Worm (Caenorhabditis elegans) whole organism, early embryonic: Measurements from ENCODE around the gene cdr-1.
"Not testable (repeated sequence)": the region's sequence is repeated elsewhere in the genome, so short reads cannot be mapped to it uniquely, and the experiment has no call there.

ENCODE experiments used
- B0310.2 ChIP-seq: sonication (generic microtip); optimal IDR thresholded peaks from 2 replicates; lab custom pipeline; 2016; ENCODE audit warnings: mild to moderate bottlenecking, missing genetic modification characterization, missing compliant biosample characterization
- F13C5.2 ChIP-seq: sonication (generic microtip); optimal IDR thresholded peaks from 2 replicates; lab custom pipeline; 2017; ENCODE audit warnings: mild to moderate bottlenecking, missing genetic modification characterization, inconsistent platforms, missing compliant biosample characterization
- aly-1 ChIP-seq: sonication (generic microtip); optimal IDR thresholded peaks from 2 replicates; lab custom pipeline; 2016; ENCODE audit warnings: missing genetic modification characterization, missing compliant biosample characterization
- ama-1 ChIP-seq: fragments of 150-350 bp; optimal IDR thresholded peaks from 2 replicates; lab custom pipeline; 2014
- ceh-13 ChIP-seq: fragments of 200-800 bp; sonication (Bioruptor generic); optimal IDR thresholded peaks from 2 replicates; lab custom pipeline; 2018; ENCODE audit warnings: mild to moderate bottlenecking, missing genetic modification characterization, missing compliant biosample characterization
- ceh-36 ChIP-seq: sonication (generic microtip); optimal IDR thresholded peaks from 2 replicates; lab custom pipeline; 2016; ENCODE audit warnings: missing genetic modification characterization, inconsistent platforms, missing compliant biosample characterization
- ets-7 ChIP-seq: sonication (generic microtip); optimal IDR thresholded peaks from 2 replicates; lab custom pipeline; 2016; ENCODE audit warnings: missing genotype, missing genetic modification characterization, missing compliant biosample characterization
- flt-1 ChIP-seq: fragments of 200-800 bp; sonication (Bioruptor generic); IDR thresholded peaks from 2 replicates; pipeline ENCODE4 v1.3.6; 2022; ENCODE audit warnings: missing genetic modification characterization, missing compliant biosample characterization
- hmbx-1 ChIP-seq: sonication (generic microtip); optimal IDR thresholded peaks from 2 replicates; lab custom pipeline; 2016; ENCODE audit warnings: mild to moderate bottlenecking, missing genetic modification characterization, missing compliant biosample characterization
- hmg-4 ChIP-seq: fragments of 200-800 bp; sonication (Bioruptor generic); optimal IDR thresholded peaks from 2 replicates; lab custom pipeline; 2018; ENCODE audit warnings: mild to moderate bottlenecking, missing genetic modification characterization, missing compliant biosample characterization
- hnd-1 ChIP-seq: sonication (generic microtip); optimal IDR thresholded peaks from 2 replicates; lab custom pipeline; 2016; ENCODE audit warnings: missing genetic modification characterization, missing compliant biosample characterization
- pes-1 ChIP-seq: fragments of 200-800 bp; sonication (Bioruptor generic); IDR thresholded peaks from 2 replicates; pipeline ENCODE4 v1.3.6; 2022; ENCODE audit warnings: missing genetic modification reagents, missing genetic modification characterization, missing compliant biosample characterization
- scrt-1 ChIP-seq: fragments of 200-800 bp; sonication (Bioruptor generic); IDR thresholded peaks from 2 replicates; pipeline ENCODE4 v1.3.6; 2022; ENCODE audit warnings: missing genetic modification characterization, missing compliant biosample characterization
- sea-1 ChIP-seq: fragments of 200-800 bp; sonication (Bioruptor generic); conservative IDR thresholded peaks from 2 replicates; pipeline ENCODE4 v1.3.6; 2022; ENCODE audit warnings: missing genetic modification characterization, missing compliant biosample characterization
- tbx-11 ChIP-seq: fragments of 200-800 bp; sonication (Bioruptor generic); IDR thresholded peaks from 2 replicates; pipeline ENCODE4 v1.3.6; 2022; ENCODE audit warnings: missing genetic modification characterization, missing compliant biosample characterization
- tbx-37 ChIP-seq: fragments of 200-800 bp; sonication (Bioruptor generic); conservative IDR thresholded peaks from 2 replicates; pipeline ENCODE4 v1.3.6; 2022; ENCODE audit warnings: missing genetic modification reagents, missing genetic modification characterization, missing compliant biosample characterization
- tra-4 ChIP-seq: sonication (generic microtip); optimal IDR thresholded peaks from 2 replicates; lab custom pipeline; 2017; ENCODE audit warnings: missing genetic modification characterization, missing compliant biosample characterization

The cdr-1 gene

ce11 chrV:15920273-15920672 lies 836 bp upstream of the cdr-1 start, which contains the start of gene F35E8.10:
F35E8.10 (minus strand) TSS chrV:15920373.
- TF ChIP-seq ama-1 (lab: Kevin White, UChicago) (no peak), tbx-11 (GFP tag; lab: Robert Waterston, UW) (no peak), hnd-1 (tag; lab: Kevin White, UChicago) (no peak), ets-7 (no peak), flt-1 (GFP tag; lab: Robert Waterston, UW) (no peak), ceh-13 (GFP tag; lab: Kevin White, UChicago) (no peak), hmbx-1 (no peak), scrt-1 (GFP tag; lab: Robert Waterston, UW) (no peak), aly-1 (tag; lab: Kevin White, UChicago) (no peak), pes-1 (GFP tag; lab: Robert Waterston, UW) (no peak), hmg-4 (GFP tag; lab: Kevin White, UChicago) (no peak), ceh-36 (tag; lab: Kevin White, UChicago) (no peak), tbx-37 (GFP tag; lab: Robert Waterston, UW) (no peak)

ce11 chrV:15922979-15923378 lies 1.9 kb downstream of the cdr-1 start, which contains the start of gene F35E8.13:
F35E8.13 (plus strand) TSS chrV:15923279.
- TF ChIP-seq hmbx-1 (no peak), ama-1 (lab: Kevin White, UChicago) (no peak), B0310.2 (no peak), tbx-11 (GFP tag; lab: Robert Waterston, UW) (no peak), sea-1 (no peak)

ce11 chrV:15924307-15924706 lies 3.2 kb downstream of the cdr-1 start, which contains the start of gene nhr-108:
nhr-108 (minus strand) TSS chrV:15924472.
- TF ChIP-seq aly-1 (tag; lab: Kevin White, UChicago) (no peak), ceh-13 (GFP tag; lab: Kevin White, UChicago) (no peak), ama-1 (lab: Kevin White, UChicago) (no peak), sea-1 (no peak), B0310.2 (no peak), ceh-36 (tag; lab: Kevin White, UChicago) (no peak), ets-7 (no peak), tbx-37 (GFP tag; lab: Robert Waterston, UW) (no peak), hmbx-1 (no peak), scrt-1 (GFP tag; lab: Robert Waterston, UW) (no peak), tra-4 (no peak), hnd-1 (tag; lab: Kevin White, UChicago) (no peak), flt-1 (GFP tag; lab: Robert Waterston, UW) (no peak), hmg-4 (GFP tag; lab: Kevin White, UChicago) (no peak), tbx-11 (GFP tag; lab: Robert Waterston, UW) (no peak), pes-1 (GFP tag; lab: Robert Waterston, UW) (no peak)

- TF ChIP-seq ceh-13 (GFP tag; lab: Kevin White, UChicago) (no peak), flt-1 (GFP tag; lab: Robert Waterston, UW) (no peak), F13C5.2 (tag; lab: Kevin White, UChicago) (no peak), sea-1 (no peak), ama-1 (lab: Kevin White, UChicago) (no peak)
Observed at ce11 chrV:15928325-15928724, 7.2 kb downstream of the cdr-1 start, which contains the start of gene pzf-1. pzf-1 (minus strand) TSS chrV:15928425.

ce11 chrV:15929882-15930281 lies 8.8 kb downstream of the cdr-1 start, which contains the start of gene srbc-77:
srbc-77 (plus strand) TSS chrV:15930182.
- TF ChIP-seq ets-7; pes-1 (GFP tag; lab: Robert Waterston, UW); sea-1: not testable (repeated sequence)

ce11 chrV:15932390-15932789 lies 11.3 kb downstream of the cdr-1 start, which contains the start of gene srw-26:
srw-26 (minus strand) TSS chrV:15932490.
- no peak for TF ChIP-seq pes-1 (GFP tag; lab: Robert Waterston, UW)
- TF ChIP-seq tbx-11 (GFP tag; lab: Robert Waterston, UW), result no peak
- TF ChIP-seq sea-1, result no peak
- no peak for TF ChIP-seq tbx-37 (GFP tag; lab: Robert Waterston, UW)
- TF ChIP-seq ceh-36 (tag; lab: Kevin White, UChicago), result no peak
- no peak for TF ChIP-seq ama-1 (lab: Kevin White, UChicago)
- no peak for TF ChIP-seq hmg-4 (GFP tag; lab: Kevin White, UChicago)
- TF ChIP-seq hmbx-1, result no peak

- no peak for TF ChIP-seq tbx-37 (GFP tag; lab: Robert Waterston, UW)
- TF ChIP-seq aly-1 (tag; lab: Kevin White, UChicago), result no peak
- TF ChIP-seq flt-1 (GFP tag; lab: Robert Waterston, UW), result no peak
Observed at ce11 chrV:15940254-15940653, 19.1 kb downstream of the cdr-1 start, which contains the start of gene srw-55. srw-55 (minus strand) TSS chrV:15940354.

ce11 chrV:15943125-15943524 lies 22.0 kb downstream of the cdr-1 start, which contains the start of gene srw-53:
srw-53 (plus strand) TSS chrV:15943425.
- no peak for TF ChIP-seq tbx-37 (GFP tag; lab: Robert Waterston, UW)
- no peak for TF ChIP-seq F13C5.2 (tag; lab: Kevin White, UChicago)
- TF ChIP-seq scrt-1 (GFP tag; lab: Robert Waterston, UW), result no peak
- no peak for TF ChIP-seq ceh-13 (GFP tag; lab: Kevin White, UChicago)
- no peak for TF ChIP-seq sea-1
- TF ChIP-seq pes-1 (GFP tag; lab: Robert Waterston, UW), result no peak
- no peak for TF ChIP-seq aly-1 (tag; lab: Kevin White, UChicago)
- TF ChIP-seq ets-7, result no peak
- no peak for TF ChIP-seq ama-1 (lab: Kevin White, UChicago)
- TF ChIP-seq tra-4, result no peak
